Worm (Caenorhabditis elegans) whole organism, L4 larva: ENCODE results near the gene Y41C4A.7.

Source experiments
- D1046.2 ChIP-seq: fragments of 200-800 bp; sonication (Bioruptor generic); IDR thresholded peaks from 2 replicates; pipeline ENCODE4 v1.3.6; 2022; ENCODE audit warnings: missing genetic modification characterization, missing compliant biosample characterization
- F10B5.3 ChIP-seq: sonication (generic microtip); optimal IDR thresholded peaks from 2 replicates; lab custom pipeline; 2016; ENCODE audit warnings: mild to moderate bottlenecking, missing genetic modification characterization, missing compliant biosample characterization
- F26F4.8 ChIP-seq: fragments of 200-800 bp; sonication (Bioruptor generic); conservative IDR thresholded peaks from 2 replicates; pipeline ENCODE4 v1.3.6; 2022; ENCODE audit warnings: missing genetic modification characterization, missing compliant biosample characterization
- F44E2.7 ChIP-seq: fragments of 200-800 bp; sonication (Bioruptor generic); IDR thresholded peaks from 2 replicates; pipeline ENCODE4 v2.1.2; 2022; ENCODE audit warnings: missing genetic modification characterization, missing compliant biosample characterization
- T26A8.4 ChIP-seq: fragments of 200-800 bp; sonication (Bioruptor generic); IDR thresholded peaks from 2 replicates; pipeline ENCODE4 v1.3.6; 2022; ENCODE audit warnings: missing genetic modification characterization, missing compliant biosample characterization
- Y48G9A.11 ChIP-seq: fragments of 200-800 bp; sonication (Bioruptor generic); IDR thresholded peaks from 2 replicates; pipeline ENCODE4 v1.3.6; 2022; ENCODE audit warnings: missing genetic modification reagents, missing genetic modification characterization, missing compliant biosample characterization
- Y75B8A.6 ChIP-seq: fragments of 200-800 bp; sonication (Bioruptor generic); IDR thresholded peaks from 2 replicates; pipeline ENCODE4 v1.3.6; 2022; ENCODE audit warnings: missing genetic modification reagents, missing genetic modification characterization, missing compliant biosample characterization
- aha-1 ChIP-seq: fragments of 150-350 bp; peaks from one replicate; lab custom pipeline; 2014; ENCODE audit warnings: missing biosample characterization, missing genetic modification characterization
- aly-2 ChIP-seq: sonication (generic microtip); optimal IDR thresholded peaks from 2 replicates; lab custom pipeline; 2018; ENCODE audit warnings: missing biosample characterization, missing genetic modification characterization
- arid-1 ChIP-seq: fragments of 200-800 bp; sonication (Bioruptor generic); conservative IDR thresholded peaks from 2 replicates; pipeline ENCODE4 v1.3.6; 2022; ENCODE audit warnings: missing genetic modification reagents, missing genetic modification characterization, missing compliant biosample characterization
- attf-4 ChIP-seq: sonication (generic microtip); optimal IDR thresholded peaks from 3 replicates; lab custom pipeline; 2017; ENCODE audit warnings: missing biosample characterization, missing genetic modification characterization
- ceh-20 ChIP-seq: fragments of 200-800 bp; sonication (Bioruptor generic); IDR thresholded peaks from 2 replicates; pipeline ENCODE4 v1.3.6; 2022; ENCODE audit warnings: missing genetic modification reagents, missing genetic modification characterization, missing compliant biosample characterization
- ceh-44 ChIP-seq: fragments of 200-800 bp; sonication (Bioruptor generic); IDR thresholded peaks from 2 replicates; pipeline ENCODE4 v1.3.6; 2022; ENCODE audit warnings: missing genetic modification reagents, missing genetic modification characterization, missing compliant biosample characterization
- ces-1 ChIP-seq: fragments of 150-350 bp; sonication (generic microtip); optimal IDR thresholded peaks from 4 replicates; lab custom pipeline; 2014; ENCODE audit warnings: missing biosample characterization, missing genetic modification reagents, missing genetic modification characterization
- cey-2 ChIP-seq: sonication (generic microtip); optimal IDR thresholded peaks from 3 replicates; lab custom pipeline; 2017; ENCODE audit warnings: missing genetic modification characterization, mild to moderate bottlenecking, missing compliant biosample characterization, antibody characterized with exemption, borderline replicate concordance; ENCODE audit not compliant: insufficient read depth
- daf-16 ChIP-seq, 3 experiments: sonication (generic microtip); optimal IDR thresholded peaks; 2 replicates each; lab custom pipeline; 2016 to 2017; ENCODE audit warnings: missing genetic modification characterization in 3 of 3, missing genetic modification reagents in 3 of 3, mild to moderate bottlenecking in 2 of 3, missing compliant biosample characterization in 2 of 3, missing biosample characterization in 1 of 3, moderate library complexity in 1 of 3
- dmd-6 ChIP-seq: fragments of 200-800 bp; sonication (Bioruptor generic); IDR thresholded peaks from 2 replicates; pipeline ENCODE4 v1.3.6; 2022; ENCODE audit warnings: missing genetic modification reagents, missing genetic modification characterization, missing compliant biosample characterization
- duxl-1 ChIP-seq: sonication (generic microtip); optimal IDR thresholded peaks from 2 replicates; lab custom pipeline; 2016; ENCODE audit warnings: mild to moderate bottlenecking, missing genetic modification characterization, moderate library complexity, missing compliant biosample characterization; ENCODE audit not compliant: poor library complexity
- egl-27 ChIP-seq: sonication (generic microtip); optimal IDR thresholded peaks from 3 replicates; lab custom pipeline; 2017; ENCODE audit warnings: missing biosample characterization, missing genetic modification reagents, missing genetic modification characterization
- egl-43 ChIP-seq: fragments of 200-800 bp; sonication (Bioruptor generic); IDR thresholded peaks from 2 replicates; pipeline ENCODE4 v1.3.6; 2022; ENCODE audit warnings: missing genetic modification reagents, missing genetic modification characterization, missing compliant biosample characterization
- fos-1 ChIP-seq: fragments of 150-350 bp; optimal IDR thresholded peaks from 2 replicates; lab custom pipeline; 2014; ENCODE audit warnings: missing biosample characterization, missing genetic modification characterization
- gei-8 ChIP-seq: fragments of 200-800 bp; sonication (Bioruptor generic); optimal IDR thresholded peaks from 2 replicates; lab custom pipeline; 2018; ENCODE audit warnings: mild to moderate bottlenecking, missing genetic modification characterization, missing compliant biosample characterization
- hif-1 ChIP-seq, 2 experiments: sonication (generic microtip); optimal IDR thresholded peaks; 2 replicates each; lab custom pipeline; 2016 to 2017; ENCODE audit warnings: missing compliant biosample characterization in 2 of 2, missing genetic modification characterization in 2 of 2, missing genetic modification reagents in 2 of 2, missing genotype in 2 of 2, mild to moderate bottlenecking in 1 of 2
- hlh-30 ChIP-seq: sonication (generic microtip); optimal IDR thresholded peaks from 2 replicates; lab custom pipeline; 2017; ENCODE audit warnings: antibody characterized with exemption, mild to moderate bottlenecking, missing genetic modification characterization, missing compliant biosample characterization; ENCODE audit not compliant: insufficient read depth
- lin-13 ChIP-seq: fragments of 150-350 bp; optimal IDR thresholded peaks from 2 replicates; lab custom pipeline; 2014; ENCODE audit warnings: missing biosample characterization, missing genetic modification reagents, missing genetic modification characterization
- lin-39 ChIP-seq: fragments of 150-350 bp; optimal IDR thresholded peaks from 2 replicates; lab custom pipeline; 2014; ENCODE audit warnings: missing biosample characterization, missing genetic modification reagents, missing genetic modification characterization
- madf-5 ChIP-seq, 2 experiments: fragments of 200-800 bp; sonication (Bioruptor generic); IDR thresholded peaks; 2 replicates each; pipeline ENCODE4 v1.3.6; 2022; ENCODE audit warnings: missing compliant biosample characterization in 2 of 2, missing genetic modification characterization in 2 of 2
- mdl-1 ChIP-seq, 2 experiments: fragments of 150-350 bp in 1 of 2; sonication (generic microtip) in 1 of 2; optimal IDR thresholded peaks; 2 replicates each; lab custom pipeline; 2014 to 2017; ENCODE audit warnings: missing biosample characterization in 2 of 2, missing genetic modification characterization in 2 of 2
- mep-1 ChIP-seq: fragments of 150-350 bp; sonication (generic microtip); optimal IDR thresholded peaks from 3 replicates; lab custom pipeline; 2014; ENCODE audit warnings: missing biosample characterization, missing genetic modification characterization
- nhr-11 ChIP-seq: fragments of 150-350 bp; optimal IDR thresholded peaks from 2 replicates; lab custom pipeline; 2014; ENCODE audit warnings: missing biosample characterization, missing genetic modification characterization
- nhr-237 ChIP-seq: sonication (generic microtip); optimal IDR thresholded peaks from 2 replicates; lab custom pipeline; 2017; ENCODE audit warnings: missing biosample characterization, missing genetic modification characterization
- nhr-41 ChIP-seq: fragments of 200-800 bp; sonication (Bioruptor generic); IDR thresholded peaks from 2 replicates; pipeline ENCODE4 v1.3.6; 2022; ENCODE audit warnings: missing genetic modification reagents, missing genetic modification characterization, missing compliant biosample characterization
- nhr-42 ChIP-seq: fragments of 200-800 bp; sonication (Bioruptor generic); IDR thresholded peaks from 2 replicates; pipeline ENCODE4 v1.3.6; 2022; ENCODE audit warnings: missing genetic modification characterization, missing compliant biosample characterization
- nhr-48 ChIP-seq: sonication (generic microtip); optimal IDR thresholded peaks from 2 replicates; lab custom pipeline; 2016; ENCODE audit warnings: mild to moderate bottlenecking, missing genetic modification characterization, missing compliant biosample characterization
- nhr-6 ChIP-seq: fragments of 150-350 bp; optimal IDR thresholded peaks from 2 replicates; lab custom pipeline; 2014; ENCODE audit warnings: missing biosample characterization, missing genetic modification characterization
- pha-4 ChIP-seq, 2 experiments: fragments of 150-350 bp in 1 of 2; fragments of 200-800 bp in 1 of 2; sonication (Bioruptor generic) in 1 of 2; IDR thresholded peaks in 1 of 2; optimal IDR thresholded peaks in 1 of 2; 2 replicates each; pipeline versions ENCODE4 v1.3.6 to Lab custom; 2014 to 2022; ENCODE audit warnings: missing genetic modification characterization in 2 of 2, missing genetic modification reagents in 2 of 2, missing biosample characterization in 1 of 2, missing compliant biosample characterization in 1 of 2
- saeg-2 ChIP-seq: fragments of 200-800 bp; sonication (Bioruptor generic); IDR thresholded peaks from 2 replicates; pipeline ENCODE4 v1.3.6; 2022; ENCODE audit warnings: missing genetic modification reagents, missing genetic modification characterization, missing compliant biosample characterization
- set-16 ChIP-seq: fragments of 200-800 bp; sonication (Bioruptor generic); IDR thresholded peaks from 2 replicates; pipeline ENCODE4 v1.3.6; 2022; ENCODE audit warnings: missing genetic modification reagents, missing genetic modification characterization, missing compliant biosample characterization
- skn-1 ChIP-seq: fragments of 150-350 bp; optimal IDR thresholded peaks from 2 replicates; lab custom pipeline; 2014; ENCODE audit warnings: missing biosample characterization, missing genetic modification characterization
- tag-97 ChIP-seq: fragments of 200-800 bp; sonication (Bioruptor generic); IDR thresholded peaks from 2 replicates; pipeline ENCODE4 v1.3.6; 2022; ENCODE audit warnings: missing genetic modification characterization, missing compliant biosample characterization
- unc-62 ChIP-seq, 3 experiments: fragments of 150-350 bp in 1 of 3; sonication (generic microtip); optimal IDR thresholded peaks in 2 of 3; peaks in 1 of 3; 1 replicate in 1 of 3; 2 replicates in 2 of 3; lab custom pipeline; 2014 to 2017; ENCODE audit warnings: missing biosample characterization in 3 of 3, missing genetic modification characterization in 3 of 3, missing genetic modification reagents in 3 of 3, missing genotype in 1 of 3
- zfp-3 ChIP-seq: fragments of 200-800 bp; sonication (Bioruptor generic); conservative IDR thresholded peaks from 2 replicates; pipeline ENCODE4 v1.3.6; 2022; ENCODE audit warnings: missing genetic modification reagents, missing genetic modification characterization, missing compliant biosample characterization
- ztf-11 ChIP-seq: fragments of 150-350 bp; optimal IDR thresholded peaks from 2 replicates; lab custom pipeline; 2014; ENCODE audit warnings: missing biosample characterization, missing genetic modification characterization

Y41C4A.7 gene

ce11 chrIII:11683038-11683437 lies 15.6 kb upstream of the Y41C4A.7 start:
- TF ChIP-seq unc-62 (GFP tag; optimal IDR thresholded peaks at IDR 0.05 in 1 of 2; lab: Kevin White, UChicago) (peak in 1 of 2 experiments; percentile 5), unc-62 (tag; optimal IDR thresholded peaks at IDR 0.05; lab: Kevin White, UChicago) (no peak), Y75B8A.6 (GFP tag; lab: Robert Waterston, UW) (no peak), set-16 (GFP tag; lab: Robert Waterston, UW) (peak; percentile 88), egl-43 (GFP tag; lab: Robert Waterston, UW) (peak; percentile 32; the same call in 1 of the 2 replicates), aly-2 (no peak)

ce11 chrIII:11683790-11684189 lies 14.9 kb upstream of the Y41C4A.7 start:
- TF ChIP-seq T26A8.4 (GFP tag; lab: Robert Waterston, UW) (no peak), set-16 (GFP tag; lab: Robert Waterston, UW) (0 out of 2 replicates have a peak, but pooled peaks have one; percentile 11), egl-43 (GFP tag; lab: Robert Waterston, UW) (peak; percentile 76), unc-62 (GFP tag; optimal IDR thresholded peaks at IDR 0.05 in 1 of 2; lab: Kevin White, UChicago) (peak in 1 of 2 experiments; percentile 21), unc-62 (tag; optimal IDR thresholded peaks at IDR 0.05; lab: Kevin White, UChicago) (no peak), D1046.2 (GFP tag; lab: Robert Waterston, UW) (0 out of 2 replicates have a peak, but pooled peaks have one; percentile 16), nhr-6 (tag; lab: Kevin White, UChicago) (no peak)

ce11 chrIII:11684770-11685169 lies 13.9 kb upstream of the Y41C4A.7 start:
- TF ChIP-seq ces-1 (no peak), egl-27 (tag; lab: Kevin White, UChicago) (no peak), T26A8.4 (GFP tag; lab: Robert Waterston, UW) (no peak), gei-8 (GFP tag; lab: Kevin White, UChicago) (no peak), madf-5 (GFP tag; IDR thresholded peaks at IDR 0.05; lab: Robert Waterston, UW) (no peak), aha-1 (tag; lab: Kevin White, UChicago) (no peak), duxl-1 (tag; lab: Kevin White, UChicago) (no peak), tag-97 (GFP tag; lab: Robert Waterston, UW) (no peak), pha-4 (GFP tag; IDR thresholded peaks at IDR 0.05; lab: Robert Waterston, UW) (no peak), pha-4 (tag; optimal IDR thresholded peaks at IDR 0.05; lab: Kevin White, UChicago) (no peak), hlh-30 (peak; percentile 41), D1046.2 (GFP tag; lab: Robert Waterston, UW) (no peak), mdl-1 (tag; optimal IDR thresholded peaks at IDR 0.05; lab: Kevin White, UChicago) (peak in 1 of 2 experiments; percentile 25), saeg-2 (no peak), fos-1 (tag; lab: Kevin White, UChicago) (no peak), nhr-42 (GFP tag; lab: Robert Waterston, UW) (no peak), attf-4 (tag; lab: Kevin White, UChicago) (no peak), mep-1 (tag; lab: Kevin White, UChicago) (peak; percentile 15), nhr-41 (GFP tag; lab: Robert Waterston, UW) (no peak), nhr-48 (tag; lab: Kevin White, UChicago) (peak; percentile 57), nhr-11 (no peak), set-16 (GFP tag; lab: Robert Waterston, UW) (no peak), lin-39 (no peak), unc-62 (GFP tag; optimal IDR thresholded peaks at IDR 0.05 in 1 of 2; lab: Kevin White, UChicago) (no peak), unc-62 (tag; optimal IDR thresholded peaks at IDR 0.05; lab: Kevin White, UChicago) (no peak), ceh-20 (no peak), skn-1 (tag; lab: Kevin White, UChicago) (no peak), aly-2 (no peak), ztf-11 (tag; lab: Kevin White, UChicago) (no peak), Y48G9A.11 (GFP tag; lab: Robert Waterston, UW) (no peak), cey-2 (tag; lab: Kevin White, UChicago) (no peak), nhr-237 (tag; lab: Kevin White, UChicago) (no peak), dmd-6 (GFP tag; lab: Robert Waterston, UW) (peak; percentile 85), lin-13 (GFP tag; lab: Kevin White, UChicago) (no peak), F26F4.8 (no peak), daf-16 (GFP tag; optimal IDR thresholded peaks at IDR 0.05; lab: Kevin White, UChicago) (no peak), daf-16 (tag; optimal IDR thresholded peaks at IDR 0.05; lab: Kevin White, UChicago) (peak; percentile 92), arid-1 (GFP tag; lab: Robert Waterston, UW) (no peak), F10B5.3 (tag; lab: Kevin White, UChicago) (no peak), zfp-3 (no peak), F44E2.7 (GFP tag; lab: Robert Waterston, UW) (no peak), hif-1 (tag; optimal IDR thresholded peaks at IDR 0.05; lab: Kevin White, UChicago) (peak in 1 of 2 experiments; percentile 20), ceh-44 (GFP tag; lab: Robert Waterston, UW) (no peak)
